Worm (Caenorhabditis elegans): Measurements from ENCODE around the gene abcf-3.

DNA sequence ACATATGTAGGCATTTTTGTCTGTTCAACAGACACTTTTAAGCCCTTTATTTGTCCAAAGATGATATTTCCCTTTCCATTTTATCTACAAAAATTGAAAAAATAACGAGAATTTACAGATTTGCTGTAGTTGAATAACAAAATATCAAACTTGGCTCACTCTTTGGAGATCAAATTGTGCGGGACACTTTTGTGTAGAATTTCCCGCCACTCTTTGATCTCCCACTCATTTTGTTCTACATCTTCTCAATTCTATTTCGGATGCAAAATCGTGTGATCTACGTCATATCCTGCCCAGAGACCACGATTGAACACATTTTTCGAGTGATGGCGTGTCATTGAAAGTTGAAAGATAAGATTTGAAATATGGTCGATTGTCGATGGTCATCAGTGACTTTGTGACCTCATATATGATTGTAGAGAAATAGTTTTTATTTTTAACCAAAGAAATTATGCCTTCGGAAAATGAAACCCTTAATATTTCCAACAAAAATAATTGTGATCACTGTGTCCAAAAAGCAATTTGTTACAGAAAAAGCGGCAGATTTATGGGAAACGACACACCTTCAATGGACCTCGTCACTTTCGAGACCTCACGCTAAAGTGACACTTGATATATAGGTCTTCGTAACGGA is 43.7 kb downstream of the abcf-3 start, which contains the start of gene hot-4:
- TF ChIP-seq elt-3 (tag; optimal IDR thresholded peaks at IDR 0.05) (no peak), nhr-23 (tag; optimal IDR thresholded peaks at IDR 0.05) (no peak), mdl-1 (tag; optimal IDR thresholded peaks at IDR 0.05) (no peak), aly-2 (tag; optimal IDR thresholded peaks at IDR 0.05) (no peak), egl-27 (tag; optimal IDR thresholded peaks at IDR 0.05) (no peak), snpc-4 (tag; optimal IDR thresholded peaks at IDR 0.05) (no peak), unc-62 (GFP tag; optimal IDR thresholded peaks at IDR 0.05) (no peak), lin-39 (tag; optimal IDR thresholded peaks at IDR 0.05) (no peak), ztf-11 (tag; optimal IDR thresholded peaks at IDR 0.05) (no peak)

Measured in whole organism, L2 larva.